Fruit fly (Drosophila melanogaster): ENCODE measurements around the gene Atac1.

The Atac1 gene

dm6 chr2L:6950096-6950495 is 10.0 kb downstream of the Atac1 start, which contains the start of the genes Gas41 and SA1 (continued):
- TF ChIP-seq her (GFP tag; optimal IDR thresholded peaks at IDR 0.05), result no peak
- peak; percentile 87 for TF ChIP-seq CG31224 (GFP tag; IDR thresholded peaks at IDR 0.05)
- TF ChIP-seq CG2875 (GFP tag; optimal IDR thresholded peaks at IDR 0.05), result peak; percentile 60
- no peak for TF ChIP-seq CG6854 (GFP tag; optimal IDR thresholded peaks at IDR 0.05)
- no peak for TF ChIP-seq HmgD (GFP tag; optimal IDR thresholded peaks at IDR 0.05)
- peak; percentile 99 for TF ChIP-seq CG17385 (GFP tag; optimal IDR thresholded peaks at IDR 0.05)
- TF ChIP-seq CG15011 (GFP tag; optimal IDR thresholded peaks at IDR 0.05), result no peak
- TF ChIP-seq CG13123 (GFP tag; optimal IDR thresholded peaks at IDR 0.05), result peak; percentile 15
- peak; percentile 58; the same call in 1 of the 2 replicates for TF ChIP-seq gt (GFP tag; IDR thresholded peaks at IDR 0.05)
- TF ChIP-seq fd96Cb (tag; optimal IDR thresholded peaks at IDR 0.05), result peak; percentile 72
- no peak for TF ChIP-seq Myb (GFP tag; optimal IDR thresholded peaks at IDR 0.05)
- TF ChIP-seq CoRest (tag; optimal IDR thresholded peaks at IDR 0.05), result peak; percentile 76
- TF ChIP-seq CG9727 (GFP tag; optimal IDR thresholded peaks at IDR 0.05), result peak; percentile 15
- TF ChIP-seq MBD-R2 (GFP tag; IDR thresholded peaks at IDR 0.05), result peak; percentile 78
- TF ChIP-seq Fer2 (tag; optimal IDR thresholded peaks at IDR 0.05), result peak; percentile 90
- no peak for TF ChIP-seq Dip2 (GFP tag; IDR thresholded peaks at IDR 0.05)
- TF ChIP-seq tap (tag; optimal IDR thresholded peaks at IDR 0.05), result no peak
- TF ChIP-seq CG1233 (GFP tag; optimal IDR thresholded peaks at IDR 0.05), result peak; percentile 81
- peak; percentile 54 for TF ChIP-seq CG11696 (GFP tag; IDR thresholded peaks at IDR 0.05)
- peak; percentile 93 for TF ChIP-seq Dek (tag; optimal IDR thresholded peaks at IDR 0.05)
- no peak for TF ChIP-seq crc (GFP tag; optimal IDR thresholded peaks at IDR 0.05)
- TF ChIP-seq fd3F (GFP tag; optimal IDR thresholded peaks at IDR 0.05), result no peak
- TF ChIP-seq tgo (GFP tag; IDR thresholded peaks at IDR 0.05), result no peak
- no peak for TF ChIP-seq CG7839 (tag; optimal IDR thresholded peaks at IDR 0.05)
- no peak for TF ChIP-seq lmd (GFP tag; IDR thresholded peaks at IDR 0.05)

dm6 chr2L:6948540-6948942 is 11.6 kb downstream of the Atac1 start, which contains the start of gene ihog:
Gene ihog, minus strand, starts transcription at chr2L:6948808.
- TF ChIP-seq gcm2 (GFP tag; optimal IDR thresholded peaks at IDR 0.05) (no peak), CG32772 (GFP tag; IDR thresholded peaks at IDR 0.05) (no peak), CG33557 (GFP tag; optimal IDR thresholded peaks at IDR 0.05) (no peak), D19A (tag; optimal IDR thresholded peaks at IDR 0.05) (no peak), CG4404 (GFP tag; IDR thresholded peaks at IDR 0.05) (no peak), esg (GFP tag; conservative IDR thresholded peaks at IDR 0.05) (no peak), Optix (GFP tag; IDR thresholded peaks at IDR 0.05) (no peak), az2 (GFP tag; optimal IDR thresholded peaks at IDR 0.05) (no peak), CG34376 (GFP tag; optimal IDR thresholded peaks at IDR 0.05) (peak; percentile 4), ewg (GFP tag; optimal IDR thresholded peaks at IDR 0.05) (peak; percentile 53), Dll (GFP tag; IDR thresholded peaks at IDR 0.05; ENCODE audit: partially characterized antibody) (peak; percentile 54; the same call in 3 of the 4 replicates), Sox102F (GFP tag; optimal IDR thresholded peaks at IDR 0.05) (no peak), sima (GFP tag; optimal IDR thresholded peaks at IDR 0.05) (no peak), CG7839 (tag; optimal IDR thresholded peaks at IDR 0.05) (no peak), ssp (GFP tag; IDR thresholded peaks at IDR 0.05) (no peak), CG30431 (GFP tag; optimal IDR thresholded peaks at IDR 0.05) (no peak), Atf-2 (GFP tag; optimal IDR thresholded peaks at IDR 0.05) (no peak), repo (GFP tag; optimal IDR thresholded peaks at IDR 0.05) (no peak), usp (GFP tag; optimal IDR thresholded peaks at IDR 0.05) (no peak), fu2 (GFP tag; optimal IDR thresholded peaks at IDR 0.05) (no peak), dan (GFP tag; IDR thresholded peaks at IDR 0.05) (no peak), CG10267 (tag; optimal IDR thresholded peaks at IDR 0.05) (peak; percentile 28), CG4424 (GFP tag; optimal IDR thresholded peaks at IDR 0.05) (no peak), Nf-YA (GFP tag; IDR thresholded peaks at IDR 0.05) (no peak), croc (GFP tag; conservative IDR thresholded peaks at IDR 0.05) (no peak), Usf (GFP tag; optimal IDR thresholded peaks at IDR 0.05) (no peak), CG3163 (GFP tag; optimal IDR thresholded peaks at IDR 0.05) (no peak), row (GFP tag; IDR thresholded peaks at IDR 0.05) (peak; percentile 88), Sry-δ (GFP tag; optimal IDR thresholded peaks at IDR 0.05) (peak; percentile 3)
